Fruit fly (Drosophila melanogaster): ENCODE data around the gene promL.
A peak's percentile ranks its signal among the peaks of the same experiment; 100 is the strongest.

promL gene

DNA sequence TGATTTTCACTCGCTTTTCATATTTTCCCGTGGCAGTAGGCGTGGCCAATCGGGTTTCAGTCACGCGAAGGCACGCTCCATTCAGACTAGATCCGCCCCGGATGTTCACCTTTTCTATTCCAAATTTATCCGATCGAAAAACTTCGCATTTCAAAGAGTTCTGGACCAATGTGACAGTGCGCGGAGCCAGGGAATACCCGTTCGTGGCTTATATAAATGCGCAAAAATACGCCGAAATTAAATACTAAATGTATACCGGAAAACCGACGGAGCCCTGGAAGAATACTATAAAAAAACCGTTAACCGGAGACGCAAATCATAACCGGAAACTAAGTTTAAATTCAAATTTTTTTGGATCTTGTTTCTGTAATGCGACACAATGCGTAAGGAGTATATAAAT, at the start of gene promL (continued):
- TF ChIP-seq CG6854 (GFP tag; optimal IDR thresholded peaks at IDR 0.05) (peak; percentile 55), HLH4C (GFP tag; IDR thresholded peaks at IDR 0.05; ENCODE audit: partially characterized antibody) (no peak), CG9876 (GFP tag; optimal IDR thresholded peaks at IDR 0.05) (no peak), H15 (GFP tag; IDR thresholded peaks at IDR 0.05) (no peak), H2.0 (GFP tag; IDR thresholded peaks at IDR 0.05) (no peak), ssp (GFP tag; IDR thresholded peaks at IDR 0.05) (no peak), CG17568 (GFP tag; optimal IDR thresholded peaks at IDR 0.05) (peak; percentile 74), Hr39 (optimal IDR thresholded peaks at IDR 0.05) (no peak), CG15479 (GFP tag; optimal IDR thresholded peaks at IDR 0.05) (no peak), oc (tag; optimal IDR thresholded peaks at IDR 0.05) (peak; percentile 24), stwl (tag; optimal IDR thresholded peaks at IDR 0.05) (peak; percentile 79), CG1647 (GFP tag; optimal IDR thresholded peaks at IDR 0.05) (no peak), bsh (GFP tag; optimal IDR thresholded peaks at IDR 0.05) (peak in 1 of 2 experiments; percentile 41), CG8089 (GFP tag; optimal IDR thresholded peaks at IDR 0.05) (no peak), CG10543 (GFP tag; optimal IDR thresholded peaks at IDR 0.05) (peak; percentile 76), croc (GFP tag; conservative IDR thresholded peaks at IDR 0.05) (no peak), Hmx (GFP tag; optimal IDR thresholded peaks at IDR 0.05) (no peak), jing (GFP tag; optimal IDR thresholded peaks at IDR 0.05) (no peak), CG15696 (tag; optimal IDR thresholded peaks at IDR 0.05) (peak; percentile 27), CG33213 (GFP tag; optimal IDR thresholded peaks at IDR 0.05) (peak; percentile 85), grn (GFP tag; optimal IDR thresholded peaks at IDR 0.05) (peak; percentile 44), wek (GFP tag; optimal IDR thresholded peaks at IDR 0.05) (peak; percentile 54), org-1 (GFP tag; optimal IDR thresholded peaks at IDR 0.05) (peak; percentile 40), sens (GFP tag) (peak; percentile 75), Hr51 (GFP tag; optimal IDR thresholded peaks at IDR 0.05) (peak; percentile 18 to 52), CG31224 (GFP tag; IDR thresholded peaks at IDR 0.05) (no peak), CG7357 (GFP tag; IDR thresholded peaks at IDR 0.05) (no peak), CG12071 (GFP tag; optimal IDR thresholded peaks at IDR 0.05) (peak; percentile 41), pho (GFP tag; optimal IDR thresholded peaks at IDR 0.05) (peak; percentile 31), CG14441 (GFP tag; IDR thresholded peaks at IDR 0.05) (no peak), cg (GFP tag; optimal IDR thresholded peaks at IDR 0.05) (peak; percentile 17), Optix (GFP tag; IDR thresholded peaks at IDR 0.05) (no peak), eyg (GFP tag; optimal IDR thresholded peaks at IDR 0.05) (peak; percentile 78), Xrp1 (GFP tag; IDR thresholded peaks at IDR 0.05) (peak; percentile 5; the same call in 1 of the 2 replicates), knrl (GFP tag; IDR thresholded peaks at IDR 0.05; ENCODE audit: partially characterized antibody) (peak; percentile 26; the same call in 1 of the 3 replicates), CG18262 (tag; optimal IDR thresholded peaks at IDR 0.05) (peak; percentile 50), HmgD (GFP tag; optimal IDR thresholded peaks at IDR 0.05) (peak; percentile 33), CG13775 (GFP tag; optimal IDR thresholded peaks at IDR 0.05) (peak; percentile 66), dm (GFP tag; optimal IDR thresholded peaks at IDR 0.05) (peak; percentile 53), fd102C (GFP tag; optimal IDR thresholded peaks at IDR 0.05) (peak; percentile 29), CG6813 (GFP tag; optimal IDR thresholded peaks at IDR 0.05) (peak; percentile 48), CG10366 (GFP tag; IDR thresholded peaks at IDR 0.05) (peak; percentile 35; the same call in 1 of the 2 replicates), CG17361 (GFP tag; IDR thresholded peaks at IDR 0.05) (peak; percentile 60; the same call in 1 of the 3 replicates), Sry-δ (GFP tag; optimal IDR thresholded peaks at IDR 0.05) (peak; percentile 47), Blimp-1 (GFP tag; optimal IDR thresholded peaks at IDR 0.05) (peak; percentile 43), klu (GFP tag; IDR thresholded peaks at IDR 0.05) (no peak), Dek (tag; optimal IDR thresholded peaks at IDR 0.05) (peak; percentile 53), Elba2 (GFP tag; optimal IDR thresholded peaks at IDR 0.05) (no peak), crc (GFP tag; optimal IDR thresholded peaks at IDR 0.05) (no peak), CG1603 (tag; optimal IDR thresholded peaks at IDR 0.05) (peak; percentile 83), ato (GFP tag; IDR thresholded peaks at IDR 0.05; ENCODE audit: partially characterized antibody) (0 out of 2 replicates have a peak, but pooled peaks have one; percentile 9)
